Worm (Caenorhabditis elegans): ENCODE results near the gene col-139.
A peak's percentile ranks its signal among the peaks of the same experiment; 100 is the strongest.

- no peak for TF ChIP-seq unc-62 (GFP tag; optimal IDR thresholded peaks at IDR 0.05 in 1 of 2)
- TF ChIP-seq unc-62 (tag; optimal IDR thresholded peaks at IDR 0.05), result no peak
- no peak for TF ChIP-seq mep-1 (tag; optimal IDR thresholded peaks at IDR 0.05)
- no peak for TF ChIP-seq fos-1 (tag; optimal IDR thresholded peaks at IDR 0.05)
- TF ChIP-seq nhr-76 (tag; optimal IDR thresholded peaks at IDR 0.05), result no peak
- peak; percentile 82 for TF ChIP-seq egl-43 (GFP tag; IDR thresholded peaks at IDR 0.05)
Measured at ce11 chrV:4647857-4648256, 5.9 kb downstream of the col-139 start, which contains the start of gene F41F3.3.

Data from whole organism, L4 larva.